Fruit fly (Drosophila melanogaster) whole organism, prepupa: ENCODE results near the gene dachs.

ENCODE experiments used
- Blimp-1 ChIP-seq: fragments of 200-800 bp; sonication (Bioruptor generic); optimal IDR thresholded peaks from 3 replicates; lab custom pipeline; 2017; ENCODE audit warnings: missing biosample characterization, missing genetic modification characterization, mild to moderate bottlenecking, moderate library complexity, missing genetic modification reagents
- CG11294 ChIP-seq: fragments of 200-800 bp; sonication (Bioruptor generic); IDR thresholded peaks from 2 replicates; pipeline ENCODE4 v1.3.6; 2022; ENCODE audit warnings: missing biosample characterization, missing genetic modification characterization
- CG11762 ChIP-seq: fragments of 200-800 bp; sonication (Bioruptor generic); optimal IDR thresholded peaks from 3 replicates; lab custom pipeline; 2016; ENCODE audit warnings: missing biosample characterization, missing genetic modification characterization; ENCODE audit not compliant: insufficient read depth
- CG11902 ChIP-seq: fragments of 200-800 bp; sonication (Bioruptor generic); optimal IDR thresholded peaks from 3 replicates; lab custom pipeline; 2016; ENCODE audit warnings: missing biosample characterization, missing genetic modification characterization
- CG15336 ChIP-seq: fragments of 200-800 bp; sonication (Bioruptor generic); IDR thresholded peaks from 2 replicates; pipeline ENCODE4 v1.3.6; 2022; ENCODE audit warnings: missing biosample characterization, missing genetic modification characterization
- CG1621 ChIP-seq: fragments of 200-800 bp; sonication (Bioruptor generic); optimal IDR thresholded peaks from 3 replicates; lab custom pipeline; 2018; ENCODE audit warnings: missing biosample characterization, mild to moderate bottlenecking, missing genetic modification characterization
- CG3032 ChIP-seq: fragments of 200-800 bp; optimal IDR thresholded peaks from 2 replicates; lab custom pipeline; 2019; ENCODE audit warnings: missing biosample characterization, mild to moderate bottlenecking, missing genetic modification characterization, moderate library complexity
- CG31627 ChIP-seq: fragments of 200-800 bp; sonication (Bioruptor generic); optimal IDR thresholded peaks from 3 replicates; lab custom pipeline; 2016; ENCODE audit warnings: missing biosample characterization, missing genetic modification characterization
- CG3919 ChIP-seq: fragments of 200-800 bp; sonication (Bioruptor generic); optimal IDR thresholded peaks from 3 replicates; lab custom pipeline; 2016; ENCODE audit warnings: missing biosample characterization, missing genetic modification characterization
- CG4318 ChIP-seq: fragments of 200-800 bp; sonication (Bioruptor generic); optimal IDR thresholded peaks from 3 replicates; lab custom pipeline; 2017; ENCODE audit warnings: missing biosample characterization, mild to moderate bottlenecking, missing genetic modification characterization
- CG6854 ChIP-seq: fragments of 200-800 bp; sonication (Bioruptor generic); optimal IDR thresholded peaks from 2 replicates; lab custom pipeline; 2017; ENCODE audit warnings: missing biosample characterization, mild to moderate bottlenecking, missing genetic modification characterization
- CG8119 ChIP-seq: fragments of 200-800 bp; sonication (Bioruptor generic); IDR thresholded peaks from 3 replicates; pipeline ENCODE4 v1.3.6; 2022; ENCODE audit warnings: missing biosample characterization, missing genetic modification characterization
- CG8319 ChIP-seq: fragments of 200-800 bp; sonication (Bioruptor generic); optimal IDR thresholded peaks from 3 replicates; lab custom pipeline; 2016; ENCODE audit warnings: missing biosample characterization, missing genetic modification characterization
- CG8632 ChIP-seq: fragments of 200-800 bp; sonication (Bioruptor generic); optimal IDR thresholded peaks from 3 replicates; lab custom pipeline; 2016; ENCODE audit warnings: missing biosample characterization, missing genetic modification characterization
- CG9139 ChIP-seq: fragments of 200-800 bp; sonication (Bioruptor generic); optimal IDR thresholded peaks from 3 replicates; lab custom pipeline; 2017; ENCODE audit warnings: missing biosample characterization, mild to moderate bottlenecking, missing genetic modification characterization
- Eip75B ChIP-seq: fragments of 200-800 bp; sonication (Bioruptor generic); optimal IDR thresholded peaks from 3 replicates; lab custom pipeline; 2016; ENCODE audit warnings: missing biosample characterization, missing genetic modification characterization
- Eip78C ChIP-seq: fragments of 200-800 bp; sonication (Bioruptor generic); peaks from one replicate; lab custom pipeline; 2016; ENCODE audit warnings: missing biosample characterization, missing genetic modification characterization
- Eip93F ChIP-seq: fragments of 200-800 bp; sonication (Bioruptor generic); optimal IDR thresholded peaks from 2 replicates; lab custom pipeline; 2016; ENCODE audit warnings: missing biosample characterization, mild to moderate bottlenecking, missing genetic modification characterization
- Ets96B ChIP-seq: fragments of 200-800 bp; optimal IDR thresholded peaks from 2 replicates; lab custom pipeline; 2019; ENCODE audit warnings: missing biosample characterization, mild to moderate bottlenecking, missing genetic modification characterization, moderate library complexity
- Hr39 ChIP-seq: fragments of 200-800 bp; sonication (Bioruptor generic); optimal IDR thresholded peaks from 2 replicates; lab custom pipeline; 2016; ENCODE audit warnings: missing biosample characterization, missing genetic modification characterization
- Met ChIP-seq: fragments of 200-800 bp; sonication (Bioruptor generic); optimal IDR thresholded peaks from 3 replicates; lab custom pipeline; 2016; ENCODE audit warnings: missing biosample characterization, missing genetic modification characterization
- Smox ChIP-seq: fragments of 200-800 bp; sonication (Bioruptor generic); optimal IDR thresholded peaks from 3 replicates; lab custom pipeline; 2016; ENCODE audit warnings: missing biosample characterization, missing genetic modification characterization
- Sox102F ChIP-seq: fragments of 200-800 bp; sonication (Bioruptor generic); optimal IDR thresholded peaks from 2 replicates; lab custom pipeline; 2016; ENCODE audit warnings: missing biosample characterization, mild to moderate bottlenecking, missing genetic modification characterization
- acj6 ChIP-seq: fragments of 200-800 bp; sonication (Bioruptor generic); optimal IDR thresholded peaks from 3 replicates; lab custom pipeline; 2016; ENCODE audit warnings: missing biosample characterization, missing genetic modification characterization
- dac ChIP-seq: fragments of 200-800 bp; sonication (Bioruptor generic); optimal IDR thresholded peaks from 2 replicates; lab custom pipeline; 2017; ENCODE audit warnings: missing biosample characterization, mild to moderate bottlenecking, missing genetic modification characterization
- dsx ChIP-seq: fragments of 200-800 bp; optimal IDR thresholded peaks from 3 replicates; lab custom pipeline; 2019; ENCODE audit warnings: missing biosample characterization, mild to moderate bottlenecking, missing genetic modification characterization, moderate library complexity; ENCODE audit not compliant: poor library complexity, severe bottlenecking
- eg ChIP-seq: fragments of 200-800 bp; sonication (Bioruptor generic); IDR thresholded peaks from 3 replicates; pipeline ENCODE4 v1.3.6; 2022; ENCODE audit warnings: missing biosample characterization, missing genetic modification characterization
- fd59A ChIP-seq: fragments of 200-800 bp; sonication (Bioruptor generic); optimal IDR thresholded peaks from 2 replicates; lab custom pipeline; 2017; ENCODE audit warnings: missing biosample characterization, mild to moderate bottlenecking, missing genetic modification characterization, missing genetic modification reagents
- fd85E ChIP-seq: fragments of 200-800 bp; sonication (Bioruptor generic); optimal IDR thresholded peaks from 3 replicates; lab custom pipeline; 2016; ENCODE audit warnings: missing biosample characterization, missing genetic modification characterization
- fkh ChIP-seq: fragments of 200-800 bp; sonication (Bioruptor generic); optimal IDR thresholded peaks from 3 replicates; lab custom pipeline; 2017; ENCODE audit warnings: missing biosample characterization, mild to moderate bottlenecking, missing genetic modification characterization, moderate library complexity
- net ChIP-seq: fragments of 200-800 bp; sonication (Bioruptor generic); optimal IDR thresholded peaks from 3 replicates; lab custom pipeline; 2016; ENCODE audit warnings: missing biosample characterization, missing genetic modification characterization
- ss ChIP-seq, 2 experiments: fragments of 200-800 bp; sonication (Bioruptor generic); optimal IDR thresholded peaks; 2 replicates in 1 of 2; 3 replicates in 1 of 2; lab custom pipeline; 2017 to 2018; ENCODE audit warnings: mild to moderate bottlenecking in 2 of 2, missing biosample characterization in 2 of 2, missing genetic modification characterization in 2 of 2, moderate library complexity in 1 of 2
- svp ChIP-seq: fragments of 200-800 bp; sonication (Bioruptor generic); peaks from one replicate; lab custom pipeline; 2016; ENCODE audit warnings: missing biosample characterization, missing genetic modification characterization
- topi ChIP-seq: fragments of 200-800 bp; sonication (Bioruptor generic); optimal IDR thresholded peaks from 3 replicates; lab custom pipeline; 2016; ENCODE audit warnings: missing biosample characterization, missing genetic modification characterization
- vri ChIP-seq: fragments of 200-800 bp; sonication (Bioruptor generic); optimal IDR thresholded peaks from 3 replicates; lab custom pipeline; 2016; ENCODE audit warnings: missing biosample characterization, mild to moderate bottlenecking, missing genetic modification characterization

The dachs gene

dm6 chr2L:8528951-8529430 is 62.4 kb downstream of the dachs start, which contains the start of gene CG17834 (continued):
- TF ChIP-seq CG31627 (GFP tag; lab: Kevin White, UChicago) (no peak), Met (GFP tag; lab: Kevin White, UChicago) (no peak), CG11762 (no peak), Eip75B (GFP tag; lab: Kevin White, UChicago) (no peak), CG3032 (tag; lab: Kevin White, UChicago) (no peak), Hr39 (GFP tag; lab: Kevin White, UChicago) (no peak), CG8119 (peak; percentile 50; the same call in 2 of the 3 replicates), Eip93F (GFP tag; lab: Kevin White, UChicago) (no peak), CG15336 (GFP tag; lab: Robert Waterston, UW) (0 out of 2 replicates have a peak, but pooled peaks have one; percentile 15), svp (GFP tag; lab: Kevin White, UChicago) (peak; percentile 86), Blimp-1 (peak; percentile 68), CG6854 (GFP tag; lab: Kevin White, UChicago) (peak; percentile 82)

dm6 chr2L:8530189-8530588 is 63.6 kb downstream of the dachs start:
- TF ChIP-seq CG6854 (GFP tag; lab: Kevin White, UChicago) (no peak), vri (GFP tag; lab: Kevin White, UChicago) (peak; percentile 42), Ets96B (tag; lab: Kevin White, UChicago) (no peak)

dm6 chr2L:8532790-8533189 is 66.2 kb downstream of the dachs start:
- no peak for TF ChIP-seq CG8319 (GFP tag; lab: Kevin White, UChicago)
- TF ChIP-seq Eip78C (GFP tag; lab: Kevin White, UChicago) = peak; percentile 12
- TF ChIP-seq dsx (GFP tag; lab: Kevin White, UChicago) = peak; percentile 48
- TF ChIP-seq, all 60 proteins: peak for 2

- no peak for TF ChIP-seq fd59A (GFP tag; lab: Kevin White, UChicago)
- peak; percentile 28 for TF ChIP-seq fkh (GFP tag; lab: Kevin White, UChicago)
These were observed 67.0 kb downstream of the dachs start for dm6 chr2L:8533632-8534031.

dm6 chr2L:8534118-8534514 is 67.5 kb downstream of the dachs start:
- TF ChIP-seq fd85E (GFP tag; lab: Kevin White, UChicago) (no peak), dac (GFP tag; lab: Kevin White, UChicago) (no peak), CG8632 (GFP tag; lab: Kevin White, UChicago) (no peak), eg (no peak), CG9139 (GFP tag; lab: Kevin White, UChicago) (no peak), topi (no peak), ss (GFP tag; optimal IDR thresholded peaks at IDR 0.05; lab: Kevin White, UChicago) (no peak), CG1621 (tag; lab: Kevin White, UChicago) (no peak), Met (GFP tag; lab: Kevin White, UChicago) (no peak), CG4318 (GFP tag; lab: Kevin White, UChicago) (no peak), CG11902 (no peak), Blimp-1 (no peak), Smox (GFP tag; lab: Kevin White, UChicago) (no peak), CG31627 (GFP tag; lab: Kevin White, UChicago) (no peak), CG8119 (no peak), CG3919 (no peak), net (GFP tag; lab: Kevin White, UChicago) (no peak), Sox102F (GFP tag; lab: Kevin White, UChicago) (no peak), CG11294 (GFP tag; lab: Robert Waterston, UW) (no peak), acj6 (GFP tag; lab: Kevin White, UChicago) (no peak)
